Worm (Caenorhabditis elegans) whole organism, mixed stage, embryonic: Measurements from ENCODE around the gene F34H10.4.

ENCODE experiments used
- bed-3 ChIP-seq: fragments of 200-800 bp; sonication (Bioruptor generic); optimal IDR thresholded peaks from 3 replicates; lab custom pipeline; 2018; ENCODE audit warnings: mild to moderate bottlenecking, missing genetic modification characterization, moderate library complexity, missing compliant biosample characterization
- ces-1 ChIP-seq: fragments of 150-350 bp; optimal IDR thresholded peaks from 2 replicates; lab custom pipeline; 2014; ENCODE audit warnings: missing biosample characterization, missing genetic modification reagents, missing genetic modification characterization
- lin-13 ChIP-seq: fragments of 150-350 bp; optimal IDR thresholded peaks from 2 replicates; lab custom pipeline; 2014; ENCODE audit warnings: missing biosample characterization, missing genetic modification characterization
- lsy-2 ChIP-seq: fragments of 150-350 bp; optimal IDR thresholded peaks from 2 replicates; lab custom pipeline; 2014; ENCODE audit warnings: missing biosample characterization, missing genetic modification characterization
- mab-5 ChIP-seq: fragments of 150-350 bp; optimal IDR thresholded peaks from 2 replicates; lab custom pipeline; 2014; ENCODE audit warnings: missing biosample characterization, missing genetic modification characterization
- nhr-237 ChIP-seq: fragments of 150-350 bp; optimal IDR thresholded peaks from 2 replicates; lab custom pipeline; 2014; ENCODE audit warnings: missing biosample characterization, missing genetic modification characterization
- nhr-28 ChIP-seq: fragments of 150-350 bp; optimal IDR thresholded peaks from 2 replicates; lab custom pipeline; 2014; ENCODE audit warnings: missing biosample characterization, missing genetic modification characterization
- nhr-76 ChIP-seq: sonication (generic microtip); optimal IDR thresholded peaks from 2 replicates; lab custom pipeline; 2017; ENCODE audit warnings: missing biosample characterization, missing genetic modification characterization
- pha-4 ChIP-seq: fragments of 150-350 bp; optimal IDR thresholded peaks from 2 replicates; lab custom pipeline; 2018; ENCODE audit warnings: missing biosample characterization, missing genetic modification reagents, missing genetic modification characterization
- sem-2 ChIP-seq: fragments of 200-800 bp; sonication (Bioruptor generic); optimal IDR thresholded peaks from 2 replicates; lab custom pipeline; 2018; ENCODE audit warnings: mild to moderate bottlenecking, missing genetic modification characterization, missing compliant biosample characterization
- sptf-1 ChIP-seq: sonication (generic microtip); optimal IDR thresholded peaks from 2 replicates; lab custom pipeline; 2017; ENCODE audit warnings: mild to moderate bottlenecking, missing genetic modification characterization, moderate library complexity, missing compliant biosample characterization
- unc-39 ChIP-seq: fragments of 150-350 bp; optimal IDR thresholded peaks from 2 replicates; lab custom pipeline; 2014; ENCODE audit warnings: missing biosample characterization, missing genetic modification characterization
- unc-62 ChIP-seq: fragments of 150-350 bp; optimal IDR thresholded peaks from 2 replicates; lab custom pipeline; 2014; ENCODE audit warnings: missing biosample characterization, missing genetic modification reagents, missing genetic modification characterization
- ztf-11 ChIP-seq: fragments of 150-350 bp; optimal IDR thresholded peaks from 2 replicates; lab custom pipeline; 2014; ENCODE audit warnings: missing biosample characterization, missing genetic modification characterization

- TF ChIP-seq nhr-237 (tag; lab: Kevin White, UChicago) (no peak), sem-2 (GFP tag; lab: Kevin White, UChicago) (no peak), lsy-2 (tag; lab: Kevin White, UChicago) (no peak), pha-4 (tag; lab: Kevin White, UChicago) (no peak), unc-39 (tag; lab: Kevin White, UChicago) (no peak), ces-1 (GFP tag; lab: Kevin White, UChicago) (no peak), bed-3 (no peak), nhr-28 (tag; lab: Kevin White, UChicago) (no peak), lin-13 (no peak), ztf-11 (tag; lab: Kevin White, UChicago) (no peak), mab-5 (tag; lab: Kevin White, UChicago) (no peak), unc-62 (GFP tag; lab: Kevin White, UChicago) (no peak), nhr-76 (tag; lab: Kevin White, UChicago) (no peak), sptf-1 (tag; lab: Kevin White, UChicago) (no peak)
These were observed 26.5 kb downstream of the F34H10.4 start, which contains the start of gene C43C3.4 for ce11 chrX:9674799-9675198.
